Worm (Caenorhabditis elegans): ENCODE results near the gene F29B9.11.

F29B9.11 gene

DNA sequence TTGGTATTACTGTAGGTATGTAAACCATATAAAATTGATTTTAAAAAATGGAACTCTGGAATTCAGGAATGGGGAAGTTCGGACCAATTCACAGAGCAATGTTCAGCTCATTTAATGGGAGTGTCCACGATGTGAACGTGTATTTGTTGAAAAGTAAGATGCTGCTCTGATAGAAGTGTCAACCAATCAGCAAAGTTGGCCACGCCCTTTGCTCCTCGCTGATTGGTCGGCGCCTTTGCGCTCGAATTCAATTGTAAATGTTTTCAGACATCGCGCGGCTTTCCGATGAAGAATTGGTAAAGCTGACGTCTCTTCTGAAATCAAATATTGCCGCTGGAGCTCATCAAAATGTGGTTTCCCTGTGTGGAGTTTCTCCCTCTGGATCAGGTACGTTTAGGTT is 23.1 kb upstream of the F29B9.11 start:
- no peak for TF ChIP-seq ztf-23 (GFP tag; IDR thresholded peaks at IDR 0.05)
- TF ChIP-seq ztf-29 (GFP tag; IDR thresholded peaks at IDR 0.05): no peak
- no peak for TF ChIP-seq flt-1 (GFP tag; IDR thresholded peaks at IDR 0.05)
- no peak for TF ChIP-seq ref-1 (GFP tag; conservative IDR thresholded peaks at IDR 0.05)
- TF ChIP-seq cog-1 (tag; optimal IDR thresholded peaks at IDR 0.05): no peak
- TF ChIP-seq tab-1 (GFP tag; IDR thresholded peaks at IDR 0.05): no peak
- no peak for TF ChIP-seq med-1 (GFP tag; optimal IDR thresholded peaks at IDR 0.05; ENCODE audit: insufficient read depth)
- no peak for TF ChIP-seq klf-2 (GFP tag; conservative IDR thresholded peaks at IDR 0.05)
- TF ChIP-seq T22C8.4 (GFP tag; IDR thresholded peaks at IDR 0.05): no peak

DNA sequence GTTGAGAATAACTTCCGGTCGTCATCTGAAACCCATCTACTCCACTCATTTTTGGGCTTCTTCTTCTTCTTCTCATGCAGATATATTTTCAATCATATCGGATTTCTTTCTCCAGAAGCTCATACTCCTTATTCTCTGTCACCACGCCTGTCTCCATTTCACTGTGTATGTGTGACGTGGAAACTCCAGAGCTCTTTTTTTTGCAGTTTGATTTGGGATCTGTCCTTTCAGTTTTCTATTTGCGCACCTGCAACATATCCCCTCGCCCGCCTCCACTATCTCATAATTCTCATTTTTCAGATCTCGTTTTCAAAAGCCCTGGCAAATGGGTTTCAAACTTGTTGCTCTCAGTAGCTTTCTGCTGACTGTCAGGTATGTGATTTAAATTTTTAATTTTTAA is 18.7 kb upstream of the F29B9.11 start, which contains the start of gene kin-36:
Gene kin-36 (plus strand): TSS at position 301 of the 400 bp plus-strand sequence.
- TF ChIP-seq ref-1 (GFP tag; conservative IDR thresholded peaks at IDR 0.05): no peak
- no peak for TF ChIP-seq T22C8.4 (GFP tag; IDR thresholded peaks at IDR 0.05)
- no peak for TF ChIP-seq klf-2 (GFP tag; conservative IDR thresholded peaks at IDR 0.05)
- TF ChIP-seq med-1 (GFP tag; optimal IDR thresholded peaks at IDR 0.05; ENCODE audit: insufficient read depth): no peak
- no peak for TF ChIP-seq flt-1 (GFP tag; IDR thresholded peaks at IDR 0.05)
- TF ChIP-seq ztf-23 (GFP tag; IDR thresholded peaks at IDR 0.05): no peak
- no peak for TF ChIP-seq tab-1 (GFP tag; IDR thresholded peaks at IDR 0.05)
- TF ChIP-seq ztf-29 (GFP tag; IDR thresholded peaks at IDR 0.05): no peak
- no peak for TF ChIP-seq cog-1 (tag; optimal IDR thresholded peaks at IDR 0.05)

DNA sequence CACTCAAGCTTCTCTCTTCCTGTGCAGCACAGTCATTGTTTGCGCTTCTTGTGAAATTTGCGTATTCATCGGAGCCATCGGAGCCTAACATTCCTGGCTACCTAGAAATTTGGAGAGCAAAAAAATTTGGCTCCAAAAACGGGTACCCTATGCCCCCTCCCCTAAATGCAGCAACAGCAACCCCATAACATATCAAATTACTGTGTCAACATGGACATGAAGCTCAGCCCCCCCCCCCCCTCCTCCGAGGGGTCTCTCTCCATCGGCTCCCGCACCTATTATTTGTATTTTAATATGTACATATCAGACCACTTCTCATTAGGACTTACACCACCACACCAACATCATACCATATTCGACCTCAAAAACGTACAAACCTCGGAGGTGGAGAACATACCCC is 14.3 kb upstream of the F29B9.11 start:
- no peak for TF ChIP-seq ztf-23 (GFP tag; IDR thresholded peaks at IDR 0.05)
- TF ChIP-seq ztf-29 (GFP tag; IDR thresholded peaks at IDR 0.05): no peak
- TF ChIP-seq cog-1 (tag; optimal IDR thresholded peaks at IDR 0.05): no peak
- TF ChIP-seq med-1 (GFP tag; optimal IDR thresholded peaks at IDR 0.05; ENCODE audit: insufficient read depth): no peak
- TF ChIP-seq klf-2 (GFP tag; conservative IDR thresholded peaks at IDR 0.05): no peak
- no peak for TF ChIP-seq tab-1 (GFP tag; IDR thresholded peaks at IDR 0.05)
- no peak for TF ChIP-seq T22C8.4 (GFP tag; IDR thresholded peaks at IDR 0.05)
- no peak for TF ChIP-seq ref-1 (GFP tag; conservative IDR thresholded peaks at IDR 0.05)
- TF ChIP-seq flt-1 (GFP tag; IDR thresholded peaks at IDR 0.05): no peak

DNA sequence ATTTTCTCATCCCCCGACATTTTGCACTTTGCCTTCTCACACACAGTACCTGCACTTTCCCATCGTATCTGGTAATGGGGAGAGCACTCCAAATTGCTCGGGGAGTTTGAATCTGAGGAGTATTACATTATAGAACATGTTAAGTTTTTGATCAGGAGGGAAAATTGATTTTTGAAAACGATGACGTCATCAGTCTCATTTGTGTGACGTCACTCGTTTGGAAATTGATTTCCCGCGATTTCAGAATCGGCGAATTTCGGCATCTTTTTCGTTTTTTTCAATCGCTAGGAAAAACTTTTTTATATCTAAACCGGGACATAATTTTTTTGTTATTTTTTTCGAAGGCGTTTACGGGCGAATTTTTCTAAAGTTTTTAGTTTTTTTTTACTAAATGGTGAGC is 13.3 kb upstream of the F29B9.11 start:
- no peak for TF ChIP-seq ztf-23 (GFP tag; IDR thresholded peaks at IDR 0.05)
- TF ChIP-seq T22C8.4 (GFP tag; IDR thresholded peaks at IDR 0.05): no peak
- TF ChIP-seq med-1 (GFP tag; optimal IDR thresholded peaks at IDR 0.05; ENCODE audit: insufficient read depth): no peak
- no peak for TF ChIP-seq cog-1 (tag; optimal IDR thresholded peaks at IDR 0.05)
- no peak for TF ChIP-seq ztf-29 (GFP tag; IDR thresholded peaks at IDR 0.05)
- TF ChIP-seq ref-1 (GFP tag; conservative IDR thresholded peaks at IDR 0.05): no peak
- TF ChIP-seq flt-1 (GFP tag; IDR thresholded peaks at IDR 0.05): no peak
- no peak for TF ChIP-seq klf-2 (GFP tag; conservative IDR thresholded peaks at IDR 0.05)
- TF ChIP-seq tab-1 (GFP tag; IDR thresholded peaks at IDR 0.05): no peak

DNA sequence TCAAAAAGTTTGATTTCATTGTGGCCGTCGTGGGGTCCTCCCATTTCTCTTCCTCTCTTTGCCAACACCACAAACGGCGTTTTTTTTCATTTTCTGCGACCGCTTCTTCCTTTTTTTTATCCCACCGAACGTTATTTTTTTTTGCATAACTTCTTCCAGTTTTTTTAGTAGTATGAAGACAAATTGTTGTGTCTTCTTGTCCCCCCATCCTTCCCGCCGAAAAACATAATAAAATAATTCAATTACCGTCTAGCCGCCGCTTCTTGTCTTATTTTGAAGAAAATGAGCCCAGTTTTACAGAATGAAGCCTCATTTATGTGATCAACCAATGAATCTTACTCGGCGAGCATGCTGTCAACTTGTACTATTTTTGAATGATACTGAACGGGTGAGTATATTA is 9.2 kb upstream of the F29B9.11 start, which contains the start of gene F29B9.12:
Gene F29B9.12 (plus strand): TSS at position 301 of the 400 bp plus-strand sequence.
- TF ChIP-seq med-1 (GFP tag; optimal IDR thresholded peaks at IDR 0.05; ENCODE audit: insufficient read depth) (no peak), ref-1 (GFP tag; conservative IDR thresholded peaks at IDR 0.05) (no peak), tab-1 (GFP tag; IDR thresholded peaks at IDR 0.05) (no peak), ztf-23 (GFP tag; IDR thresholded peaks at IDR 0.05) (no peak), ztf-29 (GFP tag; IDR thresholded peaks at IDR 0.05) (no peak), flt-1 (GFP tag; IDR thresholded peaks at IDR 0.05) (no peak), cog-1 (tag; optimal IDR thresholded peaks at IDR 0.05) (no peak), T22C8.4 (GFP tag; IDR thresholded peaks at IDR 0.05) (no peak), klf-2 (GFP tag; conservative IDR thresholded peaks at IDR 0.05) (no peak)

DNA sequence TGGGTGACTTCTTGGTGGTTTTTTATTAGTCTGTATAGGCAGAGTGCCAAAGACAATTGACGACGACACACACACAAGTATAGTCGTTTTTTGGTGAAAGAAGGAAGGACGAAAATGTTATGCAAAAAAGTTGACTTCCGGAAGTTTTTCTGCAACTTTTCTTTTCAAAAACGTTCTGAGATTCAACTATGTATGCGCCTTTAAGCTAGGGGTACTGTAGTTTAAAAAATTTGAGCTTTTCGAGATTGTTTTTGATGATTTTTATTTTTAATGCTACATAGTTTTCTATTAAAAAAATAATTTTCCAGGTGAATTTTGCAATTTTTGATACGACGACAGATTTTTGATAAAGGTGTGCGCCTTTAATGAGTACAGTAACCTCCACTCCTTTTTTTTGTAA is 7.8 kb upstream of the F29B9.11 start:
- TF ChIP-seq ztf-29 (GFP tag; IDR thresholded peaks at IDR 0.05) (no peak), ztf-23 (GFP tag; IDR thresholded peaks at IDR 0.05) (no peak), tab-1 (GFP tag; IDR thresholded peaks at IDR 0.05) (no peak), ref-1 (GFP tag; conservative IDR thresholded peaks at IDR 0.05) (no peak), klf-2 (GFP tag; conservative IDR thresholded peaks at IDR 0.05) (no peak), cog-1 (tag; optimal IDR thresholded peaks at IDR 0.05) (no peak), med-1 (GFP tag; optimal IDR thresholded peaks at IDR 0.05; ENCODE audit: insufficient read depth) (no peak), flt-1 (GFP tag; IDR thresholded peaks at IDR 0.05) (no peak), T22C8.4 (GFP tag; IDR thresholded peaks at IDR 0.05) (no peak)

DNA sequence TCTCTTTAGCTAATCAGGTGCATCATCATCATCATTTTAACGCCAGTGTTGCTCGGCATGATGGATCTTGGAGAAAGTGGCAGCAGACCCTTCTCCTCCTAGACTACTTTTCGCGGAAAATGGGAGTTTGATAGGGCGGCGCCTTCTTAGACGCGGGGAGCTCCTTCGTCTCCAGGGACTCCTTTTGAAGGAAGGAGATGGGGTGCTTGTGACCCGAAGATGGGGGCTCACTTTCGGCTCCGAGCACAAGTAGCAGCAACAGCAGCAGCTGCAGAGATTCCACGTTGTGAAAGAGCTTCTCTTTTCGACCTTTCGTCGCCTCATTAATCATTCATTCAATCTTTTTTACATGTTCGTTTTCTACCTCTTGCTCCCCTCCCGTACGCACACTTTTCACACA is 7.4 kb upstream of the F29B9.11 start:
- no peak for TF ChIP-seq ref-1 (GFP tag; conservative IDR thresholded peaks at IDR 0.05)
- no peak for TF ChIP-seq ztf-29 (GFP tag; IDR thresholded peaks at IDR 0.05)
- TF ChIP-seq klf-2 (GFP tag; conservative IDR thresholded peaks at IDR 0.05): no peak
- no peak for TF ChIP-seq cog-1 (tag; optimal IDR thresholded peaks at IDR 0.05)
- no peak for TF ChIP-seq flt-1 (GFP tag; IDR thresholded peaks at IDR 0.05)
- no peak for TF ChIP-seq T22C8.4 (GFP tag; IDR thresholded peaks at IDR 0.05)
- no peak for TF ChIP-seq ztf-23 (GFP tag; IDR thresholded peaks at IDR 0.05)
- TF ChIP-seq med-1 (GFP tag; optimal IDR thresholded peaks at IDR 0.05; ENCODE audit: insufficient read depth): no peak
- no peak for TF ChIP-seq tab-1 (GFP tag; IDR thresholded peaks at IDR 0.05)

DNA sequence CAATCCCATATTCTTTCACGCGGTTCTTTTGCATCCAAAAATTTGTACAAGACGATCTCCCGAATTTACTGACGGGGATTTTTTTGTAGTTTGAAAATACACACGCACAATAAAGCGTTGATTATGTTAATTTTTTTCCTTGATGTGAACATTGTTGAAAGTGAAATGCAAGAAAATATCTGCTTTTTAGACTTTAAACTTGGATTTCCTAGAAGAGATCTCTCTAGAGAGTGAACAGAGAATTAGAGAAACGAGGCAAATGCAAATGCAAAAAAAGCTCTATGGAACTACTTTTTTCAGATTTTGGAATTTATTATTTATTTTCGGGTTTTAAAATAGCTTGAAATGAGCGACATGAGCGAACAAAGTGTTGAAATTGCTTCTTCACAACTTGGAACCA is 5.1 kb upstream of the F29B9.11 start, which contains the start of gene F29B9.1:
Gene F29B9.1 (plus strand): TSS at position 301 of the 400 bp plus-strand sequence.
- no peak for TF ChIP-seq cog-1 (tag; optimal IDR thresholded peaks at IDR 0.05)
- TF ChIP-seq flt-1 (GFP tag; IDR thresholded peaks at IDR 0.05): no peak

DNA sequence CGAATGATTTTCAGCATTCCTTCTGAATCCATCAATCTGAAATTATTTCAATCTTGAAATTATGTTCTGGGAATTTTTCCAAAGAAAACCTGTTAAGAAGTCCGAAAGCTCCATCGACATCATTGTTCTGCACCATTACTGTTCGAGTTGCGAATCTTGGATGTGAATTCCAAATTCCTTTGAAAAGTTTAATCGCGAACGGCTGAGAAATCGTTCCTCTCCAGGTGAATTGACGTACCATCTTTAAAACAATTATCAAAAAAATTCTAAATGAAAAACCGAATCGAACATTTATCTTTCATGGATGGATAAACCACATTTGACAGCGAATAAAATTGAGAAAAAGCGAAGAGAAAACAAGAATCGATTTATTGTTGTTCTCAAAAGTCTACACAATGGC is 724 bp downstream of the F29B9.11 start, which contains the start of gene mrps-21:
Gene mrps-21 (minus strand): TSS at position 241 of the 400 bp plus-strand sequence.
- TF ChIP-seq med-1 (GFP tag; optimal IDR thresholded peaks at IDR 0.05; ENCODE audit: insufficient read depth): no peak
- TF ChIP-seq cog-1 (tag; optimal IDR thresholded peaks at IDR 0.05): no peak
- TF ChIP-seq T22C8.4 (GFP tag; IDR thresholded peaks at IDR 0.05): no peak
- no peak for TF ChIP-seq flt-1 (GFP tag; IDR thresholded peaks at IDR 0.05)
- TF ChIP-seq tab-1 (GFP tag; IDR thresholded peaks at IDR 0.05): no peak
- no peak for TF ChIP-seq ref-1 (GFP tag; conservative IDR thresholded peaks at IDR 0.05)
- no peak for TF ChIP-seq ztf-29 (GFP tag; IDR thresholded peaks at IDR 0.05)
- TF ChIP-seq ztf-23 (GFP tag; IDR thresholded peaks at IDR 0.05): no peak
- no peak for TF ChIP-seq klf-2 (GFP tag; conservative IDR thresholded peaks at IDR 0.05)

DNA sequence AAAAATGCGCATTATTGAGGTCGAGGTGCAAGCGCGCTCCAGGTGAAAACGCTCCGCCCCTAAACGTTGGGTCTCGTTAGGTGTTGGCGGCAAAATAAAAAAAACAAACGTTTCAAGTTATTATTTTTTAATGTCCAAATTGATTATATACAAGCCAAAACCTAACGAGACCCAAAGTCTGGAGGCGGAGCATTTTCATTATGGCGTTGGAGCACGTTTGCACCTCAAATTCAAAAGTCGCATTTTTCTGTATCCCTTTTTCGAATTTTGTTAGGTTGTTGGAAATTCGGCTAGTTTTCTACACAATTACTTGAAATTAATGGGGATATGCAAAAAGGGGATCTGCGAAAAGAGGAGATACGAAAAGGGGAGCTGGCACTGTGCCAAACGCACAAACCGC is 2.1 kb downstream of the F29B9.11 start, which contains the start of gene col-111:
Gene col-111 (minus strand): TSS at position 101 of the 400 bp plus-strand sequence.
- TF ChIP-seq tab-1 (GFP tag; IDR thresholded peaks at IDR 0.05): no peak
- TF ChIP-seq T22C8.4 (GFP tag; IDR thresholded peaks at IDR 0.05): no peak
- TF ChIP-seq ref-1 (GFP tag; conservative IDR thresholded peaks at IDR 0.05): no peak
- TF ChIP-seq ztf-23 (GFP tag; IDR thresholded peaks at IDR 0.05): no peak
- no peak for TF ChIP-seq cog-1 (tag; optimal IDR thresholded peaks at IDR 0.05)
- no peak for TF ChIP-seq flt-1 (GFP tag; IDR thresholded peaks at IDR 0.05)
- TF ChIP-seq med-1 (GFP tag; optimal IDR thresholded peaks at IDR 0.05; ENCODE audit: insufficient read depth): no peak
- no peak for TF ChIP-seq ztf-29 (GFP tag; IDR thresholded peaks at IDR 0.05)
